Worm (Caenorhabditis elegans) whole organism, early embryonic: Measurements from ENCODE around the gene clec-167.

Source experiments
- F13C5.2 ChIP-seq: sonication (generic microtip); optimal IDR thresholded peaks from 2 replicates; lab custom pipeline; 2017; ENCODE audit warnings: mild to moderate bottlenecking, missing genetic modification characterization, inconsistent platforms, missing compliant biosample characterization
- aly-1 ChIP-seq: sonication (generic microtip); optimal IDR thresholded peaks from 2 replicates; lab custom pipeline; 2016; ENCODE audit warnings: missing genetic modification characterization, missing compliant biosample characterization
- ama-1 ChIP-seq: fragments of 150-350 bp; optimal IDR thresholded peaks from 2 replicates; lab custom pipeline; 2014
- ceh-13 ChIP-seq: fragments of 200-800 bp; sonication (Bioruptor generic); optimal IDR thresholded peaks from 2 replicates; lab custom pipeline; 2018; ENCODE audit warnings: mild to moderate bottlenecking, missing genetic modification characterization, missing compliant biosample characterization
- flt-1 ChIP-seq: fragments of 200-800 bp; sonication (Bioruptor generic); IDR thresholded peaks from 2 replicates; pipeline ENCODE4 v1.3.6; 2022; ENCODE audit warnings: missing genetic modification characterization, missing compliant biosample characterization
- pes-1 ChIP-seq: fragments of 200-800 bp; sonication (Bioruptor generic); IDR thresholded peaks from 2 replicates; pipeline ENCODE4 v1.3.6; 2022; ENCODE audit warnings: missing genetic modification reagents, missing genetic modification characterization, missing compliant biosample characterization
- scrt-1 ChIP-seq: fragments of 200-800 bp; sonication (Bioruptor generic); IDR thresholded peaks from 2 replicates; pipeline ENCODE4 v1.3.6; 2022; ENCODE audit warnings: missing genetic modification characterization, missing compliant biosample characterization
- tbx-11 ChIP-seq: fragments of 200-800 bp; sonication (Bioruptor generic); IDR thresholded peaks from 2 replicates; pipeline ENCODE4 v1.3.6; 2022; ENCODE audit warnings: missing genetic modification characterization, missing compliant biosample characterization
- tbx-37 ChIP-seq: fragments of 200-800 bp; sonication (Bioruptor generic); conservative IDR thresholded peaks from 2 replicates; pipeline ENCODE4 v1.3.6; 2022; ENCODE audit warnings: missing genetic modification reagents, missing genetic modification characterization, missing compliant biosample characterization

DNA sequence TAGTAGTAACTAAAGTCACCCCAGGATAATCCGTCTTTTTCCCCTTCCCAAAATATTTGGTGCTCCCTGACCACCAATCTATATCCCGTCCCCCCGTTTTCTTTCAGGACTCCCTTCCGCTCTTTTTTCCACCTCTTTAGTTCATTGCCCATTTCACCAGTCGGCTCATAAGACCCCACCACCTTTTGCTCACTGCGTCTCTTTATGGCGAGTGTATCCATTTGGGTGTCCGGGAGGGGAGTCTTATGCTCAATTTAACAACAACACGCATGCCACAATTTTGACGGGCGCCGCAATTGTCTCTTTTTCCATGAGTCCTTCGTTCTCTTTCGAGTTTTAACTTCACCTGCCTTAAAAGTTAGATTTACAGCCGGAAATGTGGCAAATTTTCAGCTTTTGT is 42.3 kb downstream of the clec-167 start:
- TF ChIP-seq ceh-13 (GFP tag; lab: Kevin White, UChicago) (no peak), tbx-11 (GFP tag; lab: Robert Waterston, UW) (no peak), F13C5.2 (tag; lab: Kevin White, UChicago) (no peak), scrt-1 (GFP tag; lab: Robert Waterston, UW) (no peak), aly-1 (tag; lab: Kevin White, UChicago) (no peak), ama-1 (no peak), pes-1 (no peak), flt-1 (GFP tag; lab: Robert Waterston, UW) (no peak), tbx-37 (GFP tag; lab: Robert Waterston, UW) (no peak)
